Fruit fly (Drosophila melanogaster): ENCODE results near the gene CG13857.

Gene CG13857

DNA sequence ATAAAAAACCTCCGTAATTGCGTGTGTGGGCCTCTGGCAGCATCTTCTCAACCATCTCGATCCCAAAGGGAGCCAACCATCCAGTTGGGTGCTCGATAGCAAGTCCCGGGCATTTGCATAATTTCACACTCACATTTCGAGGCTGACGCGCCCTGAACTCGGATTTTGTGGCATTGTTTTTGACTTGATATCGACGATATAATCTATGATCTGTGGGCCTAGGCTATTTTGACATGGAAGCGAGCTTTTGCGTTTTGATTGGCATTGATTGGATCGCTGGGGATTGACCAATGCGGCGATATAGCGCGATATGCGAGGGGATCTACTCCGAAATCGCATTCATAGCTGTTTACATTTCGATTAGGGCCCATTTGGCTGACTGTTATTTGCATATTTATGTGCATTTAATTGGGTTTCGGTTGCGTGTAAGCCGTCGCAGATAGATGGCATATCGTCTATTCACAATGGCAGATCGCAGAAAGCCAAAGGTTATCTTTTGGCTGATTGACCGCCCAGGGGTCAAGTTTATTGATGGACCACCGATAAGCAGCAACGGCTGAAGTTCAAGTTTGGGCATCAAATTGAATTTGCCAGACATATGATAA is 38.4 kb upstream of the CG13857 start (continued):
- TF ChIP-seq CG30020 (tag; optimal IDR thresholded peaks at IDR 0.05) (no peak), oc (tag; optimal IDR thresholded peaks at IDR 0.05) (peak; percentile 79), fru (optimal IDR thresholded peaks at IDR 0.05) (no peak), CG17328 (GFP tag; IDR thresholded peaks at IDR 0.05) (no peak), HmgD (GFP tag; optimal IDR thresholded peaks at IDR 0.05) (no peak), CG8089 (GFP tag; optimal IDR thresholded peaks at IDR 0.05) (no peak), tll (GFP tag; optimal IDR thresholded peaks at IDR 0.05) (no peak), CG15269 (tag; optimal IDR thresholded peaks at IDR 0.05) (peak; percentile 77), Meics (GFP tag; optimal IDR thresholded peaks at IDR 0.05) (no peak), Dip3 (GFP tag; optimal IDR thresholded peaks at IDR 0.05) (no peak), Aef1 (GFP tag; IDR thresholded peaks at IDR 0.05) (no peak), grn (GFP tag; optimal IDR thresholded peaks at IDR 0.05) (peak; percentile 79), sr (GFP tag; IDR thresholded peaks at IDR 0.05) (0 out of 3 replicates have a peak, but pooled peaks have one; percentile 2), CG12769 (tag; optimal IDR thresholded peaks at IDR 0.05) (peak; percentile 88), sd (tag; optimal IDR thresholded peaks at IDR 0.05) (peak; percentile 31), Ets65A (GFP tag) (no peak), CG5245 (GFP tag; optimal IDR thresholded peaks at IDR 0.05) (no peak), Pdp1 (GFP tag; optimal IDR thresholded peaks at IDR 0.05) (peak in 1 of 2 experiments; percentile 9), abd-A (tag; optimal IDR thresholded peaks at IDR 0.05) (peak; percentile 96), CG6654 (GFP tag; optimal IDR thresholded peaks at IDR 0.05) (no peak)

DNA sequence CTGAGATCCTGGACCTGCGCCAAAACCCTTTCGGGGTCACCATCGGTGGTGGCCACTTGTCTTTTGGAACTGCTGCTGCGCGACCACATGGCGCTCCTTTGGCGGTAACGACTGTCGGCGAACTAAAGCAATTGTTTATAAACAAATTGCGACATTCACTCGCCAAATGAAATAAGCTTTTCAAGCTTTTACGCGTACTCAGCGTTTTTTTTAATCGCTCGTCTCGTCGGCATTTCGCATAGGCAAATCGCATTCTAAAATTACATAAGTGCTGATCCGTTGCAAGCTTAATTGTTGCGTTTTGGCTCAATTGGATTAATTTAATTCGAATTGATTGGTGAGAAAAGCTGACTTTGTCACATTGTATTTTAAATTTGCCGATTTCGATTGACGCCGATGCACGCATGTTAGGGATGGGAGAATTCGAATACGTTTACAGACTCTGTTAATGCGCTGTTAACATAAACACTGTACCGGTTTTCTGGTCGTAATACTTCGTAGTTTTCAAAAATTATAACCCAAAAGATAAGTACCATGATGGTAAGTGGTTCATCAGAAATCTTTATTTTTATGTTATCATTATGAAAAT is 30.8 kb upstream of the CG13857 start, which contains the start of gene pinta:
Gene pinta, minus strand, starts transcription at position 328 of the 589 bp plus-strand sequence.
- TF ChIP-seq slou (GFP tag; optimal IDR thresholded peaks at IDR 0.05) (no peak), Sry-δ (GFP tag; optimal IDR thresholded peaks at IDR 0.05) (peak; percentile 59), B-H2 (GFP tag; optimal IDR thresholded peaks at IDR 0.05) (no peak), usp (GFP tag; optimal IDR thresholded peaks at IDR 0.05) (no peak), Ada2b (GFP tag; IDR thresholded peaks at IDR 0.05) (no peak), CG13287 (GFP tag; IDR thresholded peaks at IDR 0.05; ENCODE audit: partially characterized antibody) (peak; percentile 54), Dp (GFP tag; optimal IDR thresholded peaks at IDR 0.05) (peak; percentile 21), CG12155 (GFP tag; optimal IDR thresholded peaks at IDR 0.05) (peak; percentile 91), hbn (GFP tag; IDR thresholded peaks at IDR 0.05; ENCODE audit: partially characterized antibody) (0 out of 2 replicates have a peak, but pooled peaks have one; percentile 13), CG16813 (GFP tag; IDR thresholded peaks at IDR 0.05; ENCODE audit: partially characterized antibody) (0 out of 3 replicates have a peak, but pooled peaks have one; percentile 22), Scr (GFP tag; IDR thresholded peaks at IDR 0.05; ENCODE audit: partially characterized antibody) (peak; percentile 31; the same call in 1 of the 2 replicates), Myb (GFP tag; optimal IDR thresholded peaks at IDR 0.05) (peak; percentile 44), Dip2 (GFP tag; IDR thresholded peaks at IDR 0.05) (no peak), Dbx (GFP tag; IDR thresholded peaks at IDR 0.05) (no peak), CG9437 (GFP tag; optimal IDR thresholded peaks at IDR 0.05) (peak; percentile 91), CG4360 (GFP tag; IDR thresholded peaks at IDR 0.05) (peak; percentile 27; the same call in 1 of the 2 replicates), E2f2 (GFP tag; IDR thresholded peaks at IDR 0.05) (peak; percentile 20), HLH3B (GFP tag; IDR thresholded peaks at IDR 0.05) (no peak), CTCF (GFP tag; optimal IDR thresholded peaks at IDR 0.05) (no peak), otp (GFP tag; IDR thresholded peaks at IDR 0.05) (0 out of 3 replicates have a peak, but pooled peaks have one; percentile 2), CG3995 (GFP tag; optimal IDR thresholded peaks at IDR 0.05) (no peak), caup (GFP tag; optimal IDR thresholded peaks at IDR 0.05; ENCODE audit: severe bottlenecking) (no peak), Pdp1 (GFP tag; optimal IDR thresholded peaks at IDR 0.05) (peak in 1 of 2 experiments; percentile 91), kah (GFP tag; optimal IDR thresholded peaks at IDR 0.05) (no peak), CG8924 (tag; optimal IDR thresholded peaks at IDR 0.05) (peak; percentile 39), CG11504 (tag; optimal IDR thresholded peaks at IDR 0.05) (peak; percentile 93), BEAF-32 (GFP tag; optimal IDR thresholded peaks at IDR 0.05) (peak; percentile 37), Dll (GFP tag; IDR thresholded peaks at IDR 0.05; ENCODE audit: partially characterized antibody) (0 out of 4 replicates have a peak, but pooled peaks have one; percentile 29)
